Worm (Caenorhabditis elegans) whole organism, young adult: ENCODE results near the gene T24C4.3.

Source experiments
- B0035.1 ChIP-seq: sonication (generic microtip); optimal IDR thresholded peaks from 2 replicates; lab custom pipeline; 2016; ENCODE audit warnings: missing genetic modification characterization, mild to moderate bottlenecking, missing compliant biosample characterization, missing genotype, missing genetic modification reagents
- B0261.1 ChIP-seq: sonication (generic microtip); optimal IDR thresholded peaks from 2 replicates; lab custom pipeline; 2016; ENCODE audit warnings: mild to moderate bottlenecking, missing genetic modification characterization, moderate library complexity, missing compliant biosample characterization
- T07F8.4 ChIP-seq: sonication (generic microtip); optimal IDR thresholded peaks from 2 replicates; lab custom pipeline; 2016; ENCODE audit warnings: mild to moderate bottlenecking, missing genetic modification characterization, moderate library complexity, missing compliant biosample characterization
- Y67H2A.10 ChIP-seq: fragments of 200-800 bp; sonication (Bioruptor generic); conservative IDR thresholded peaks from 2 replicates; pipeline ENCODE4 v1.3.6; 2022; ENCODE audit warnings: missing genetic modification reagents, missing genetic modification characterization, missing compliant biosample characterization
- Y95B8A.8 ChIP-seq: fragments of 200-800 bp; sonication (Bioruptor generic); IDR thresholded peaks from 2 replicates; pipeline ENCODE4 v1.3.6; 2022; ENCODE audit warnings: missing genetic modification reagents, missing genetic modification characterization, missing compliant biosample characterization
- ZK185.1 ChIP-seq: sonication (generic microtip); optimal IDR thresholded peaks from 2 replicates; lab custom pipeline; 2016; ENCODE audit warnings: mild to moderate bottlenecking, missing genetic modification characterization, missing compliant biosample characterization; ENCODE audit not compliant: poor library complexity, severe bottlenecking
- athp-1 ChIP-seq: sonication (generic microtip); optimal IDR thresholded peaks from 2 replicates; lab custom pipeline; 2017; ENCODE audit warnings: mild to moderate bottlenecking, missing genetic modification characterization, missing compliant biosample characterization
- attf-5 ChIP-seq: fragments of 200-800 bp; sonication (Bioruptor generic); optimal IDR thresholded peaks from 2 replicates; lab custom pipeline; 2018; ENCODE audit warnings: mild to moderate bottlenecking, missing genetic modification characterization, missing compliant biosample characterization
- cebp-2 ChIP-seq: fragments of 200-800 bp; sonication (Bioruptor generic); IDR thresholded peaks from 2 replicates; pipeline ENCODE4 v1.3.6; 2022; ENCODE audit warnings: missing genetic modification characterization, missing compliant biosample characterization
- die-1 ChIP-seq: sonication (generic microtip); optimal IDR thresholded peaks from 2 replicates; lab custom pipeline; 2016; ENCODE audit warnings: missing genotype, mild to moderate bottlenecking, missing genetic modification characterization, missing compliant biosample characterization
- dpl-1 ChIP-seq: fragments of 150-350 bp; optimal IDR thresholded peaks from 2 replicates; lab custom pipeline; 2014; ENCODE audit warnings: missing biosample characterization, missing genetic modification reagents, missing genetic modification characterization
- efl-1 ChIP-seq: fragments of 150-350 bp; optimal IDR thresholded peaks from 2 replicates; lab custom pipeline; 2014; ENCODE audit warnings: missing biosample characterization, missing genetic modification reagents, missing genetic modification characterization
- egl-18 ChIP-seq: fragments of 200-800 bp; sonication (Bioruptor generic); IDR thresholded peaks from 2 replicates; pipeline ENCODE4 v1.3.6; 2022; ENCODE audit warnings: missing genetic modification reagents, missing genetic modification characterization, missing compliant biosample characterization
- ekl-4 ChIP-seq: fragments of 200-800 bp; sonication (Bioruptor generic); IDR thresholded peaks from 2 replicates; pipeline ENCODE4 v1.3.6; 2022; ENCODE audit warnings: missing genetic modification reagents, missing genetic modification characterization, missing compliant biosample characterization
- fkh-3 ChIP-seq: sonication (generic microtip); optimal IDR thresholded peaks from 2 replicates; lab custom pipeline; 2016; ENCODE audit warnings: mild to moderate bottlenecking, missing genetic modification characterization, missing compliant biosample characterization
- hlh-12 ChIP-seq: sonication (generic microtip); optimal IDR thresholded peaks from 2 replicates; lab custom pipeline; 2016; ENCODE audit warnings: missing genetic modification characterization, missing compliant biosample characterization
- lin-54 ChIP-seq: fragments of 200-800 bp; sonication (Bioruptor generic); optimal IDR thresholded peaks from 2 replicates; lab custom pipeline; 2018; ENCODE audit warnings: mild to moderate bottlenecking, missing genetic modification characterization, missing compliant biosample characterization
- lsl-1 ChIP-seq: fragments of 200-800 bp; sonication (Bioruptor generic); optimal IDR thresholded peaks from 2 replicates; lab custom pipeline; 2018; ENCODE audit warnings: mild to moderate bottlenecking, missing genetic modification characterization, moderate library complexity, missing compliant biosample characterization
- madf-3 ChIP-seq: fragments of 200-800 bp; sonication (Bioruptor generic); IDR thresholded peaks from 2 replicates; pipeline ENCODE4 v1.3.6; 2022; ENCODE audit warnings: missing genetic modification reagents, missing genetic modification characterization, missing compliant biosample characterization
- mcd-1 ChIP-seq: fragments of 200-800 bp; sonication (Bioruptor generic); IDR thresholded peaks from 2 replicates; pipeline ENCODE4 v1.3.6; 2022; ENCODE audit warnings: missing genetic modification reagents, missing genetic modification characterization, missing compliant biosample characterization
- nhr-120 ChIP-seq: fragments of 200-800 bp; sonication (Bioruptor generic); IDR thresholded peaks from 2 replicates; pipeline ENCODE4 v1.3.6; 2022; ENCODE audit warnings: missing genetic modification characterization, missing compliant biosample characterization
- nhr-179 ChIP-seq: sonication (generic microtip); optimal IDR thresholded peaks from 2 replicates; lab custom pipeline; 2016; ENCODE audit warnings: mild to moderate bottlenecking, missing genetic modification characterization, missing compliant biosample characterization
- nhr-90 ChIP-seq: sonication (generic microtip); optimal IDR thresholded peaks from 2 replicates; lab custom pipeline; 2016; ENCODE audit warnings: missing genotype, mild to moderate bottlenecking, missing genetic modification characterization, missing compliant biosample characterization
- snpc-1.1 ChIP-seq: sonication (generic microtip); optimal IDR thresholded peaks from 2 replicates; lab custom pipeline; 2017; ENCODE audit warnings: missing genetic modification characterization, mild to moderate bottlenecking, missing compliant biosample characterization, antibody characterized with exemption, moderate library complexity, missing genotype, missing genetic modification reagents; ENCODE audit not compliant: insufficient read depth
- tbp1 ChIP-seq: fragments of 200-800 bp; sonication (Bioruptor generic); optimal IDR thresholded peaks from 2 replicates; lab custom pipeline; 2018; ENCODE audit warnings: mild to moderate bottlenecking, missing genetic modification characterization, missing compliant biosample characterization
- ztf-22 ChIP-seq: fragments of 200-800 bp; sonication (Bioruptor generic); optimal IDR thresholded peaks from 2 replicates; lab custom pipeline; 2018; ENCODE audit warnings: mild to moderate bottlenecking, missing genetic modification characterization, moderate library complexity, missing compliant biosample characterization
- ztf-26 ChIP-seq: sonication (generic microtip); optimal IDR thresholded peaks from 2 replicates; lab custom pipeline; 2017; ENCODE audit warnings: missing genetic modification characterization, missing compliant biosample characterization

T24C4.3 gene

DNA sequence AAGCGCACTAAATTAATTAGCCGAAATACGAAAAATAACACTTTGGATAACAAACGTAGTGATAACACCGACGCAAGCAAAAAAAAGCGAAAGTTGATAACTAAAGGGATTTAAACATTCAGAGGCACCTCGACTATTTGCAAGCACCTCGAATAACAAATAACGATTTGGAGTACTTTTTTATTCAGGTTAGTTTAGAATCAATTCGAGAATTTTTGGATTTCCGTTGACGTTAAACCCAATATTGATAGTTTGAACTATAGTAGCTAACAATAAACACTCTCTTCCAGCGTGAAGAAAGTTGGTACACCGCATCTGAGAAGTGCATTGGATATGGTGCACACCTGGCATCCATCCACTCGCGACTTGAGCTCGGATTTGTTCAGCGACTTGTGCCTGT lies 47.0 kb downstream of the T24C4.3 start:
- TF ChIP-seq ekl-4 (GFP tag; lab: Robert Waterston, UW) (no peak), hlh-12 (no peak), B0035.1 (no peak), lin-54 (GFP tag; lab: Kevin White, UChicago) (no peak), lsl-1 (GFP tag; lab: Kevin White, UChicago) (no peak), ztf-26 (tag; lab: Kevin White, UChicago) (no peak), cebp-2 (GFP tag; lab: Robert Waterston, UW) (no peak), Y95B8A.8 (no peak), nhr-120 (GFP tag; lab: Robert Waterston, UW) (no peak), nhr-179 (tag; lab: Kevin White, UChicago) (no peak)

- TF ChIP-seq ZK185.1 (no peak), mcd-1 (GFP tag; lab: Robert Waterston, UW) (no peak), nhr-90 (tag; lab: Kevin White, UChicago) (no peak), tbp1 (GFP tag; lab: Kevin White, UChicago) (no peak), dpl-1 (GFP tag; lab: Kevin White, UChicago) (no peak), ztf-22 (GFP tag; lab: Kevin White, UChicago) (no peak), egl-18 (GFP tag; lab: Robert Waterston, UW) (no peak), madf-3 (GFP tag; lab: Robert Waterston, UW) (no peak), efl-1 (GFP tag; lab: Kevin White, UChicago) (no peak), T07F8.4 (tag; lab: Kevin White, UChicago) (no peak), snpc-1.1 (tag; lab: Kevin White, UChicago) (no peak), Y67H2A.10 (GFP tag; lab: Robert Waterston, UW) (no peak), fkh-3 (tag; lab: Kevin White, UChicago) (no peak), athp-1 (tag; lab: Kevin White, UChicago) (no peak), B0261.1 (no peak), die-1 (no peak), attf-5 (GFP tag; lab: Kevin White, UChicago) (no peak)
Measured at ce11 chrIII:822546-823272, 49.6 kb downstream of the T24C4.3 start, which contains the start of gene clec-149. TSS of gene clec-149 (plus strand) at chrIII:823222.
